Fruit fly (Drosophila melanogaster) whole organism, embryonic: ENCODE measurements around the gene asun.

Source experiments
- Adf1 ChIP-seq: fragments of 200-800 bp; sonication (Bioruptor generic); IDR thresholded peaks from 2 replicates; pipeline ENCODE4 v1.3.6; 2022; ENCODE audit warnings: missing biosample characterization, missing genetic modification characterization
- Antp ChIP-seq: fragments of 200-800 bp; sonication (Bioruptor generic); optimal IDR thresholded peaks from 3 replicates; lab custom pipeline; 2016; ENCODE audit warnings: missing biosample characterization, missing genetic modification characterization
- B-H2 ChIP-seq: fragments of 200-800 bp; sonication (Bioruptor generic); optimal IDR thresholded peaks from 2 replicates; lab custom pipeline; 2018; ENCODE audit warnings: missing biosample characterization, mild to moderate bottlenecking, missing genetic modification characterization
- Blimp-1 ChIP-seq: fragments of 200-800 bp; sonication (Bioruptor generic); optimal IDR thresholded peaks from 3 replicates; lab custom pipeline; 2018; ENCODE audit warnings: missing biosample characterization, missing genetic modification characterization, mild to moderate bottlenecking, moderate library complexity, missing genetic modification reagents
- CG10274 ChIP-seq: fragments of 200-800 bp; sonication (Bioruptor generic); optimal IDR thresholded peaks from 3 replicates; lab custom pipeline; 2017; ENCODE audit warnings: missing biosample characterization, mild to moderate bottlenecking, missing genetic modification characterization
- CG17359 ChIP-seq: fragments of 200-800 bp; sonication (Bioruptor generic); optimal IDR thresholded peaks from 3 replicates; lab custom pipeline; 2018; ENCODE audit warnings: missing biosample characterization, mild to moderate bottlenecking, missing genetic modification characterization, moderate library complexity
- CG1792 ChIP-seq: fragments of 200-800 bp; sonication (Bioruptor generic); optimal IDR thresholded peaks from 2 replicates; lab custom pipeline; 2016; ENCODE audit warnings: missing biosample characterization, missing genetic modification characterization
- CG18011 ChIP-seq: fragments of 200-800 bp; sonication (Bioruptor generic); optimal IDR thresholded peaks from 2 replicates; lab custom pipeline; 2017; ENCODE audit warnings: missing biosample characterization, missing genetic modification characterization, mild to moderate bottlenecking, moderate library complexity, missing genotype
- CG18764 ChIP-seq: fragments of 200-800 bp; sonication (Bioruptor generic); optimal IDR thresholded peaks from 3 replicates; lab custom pipeline; 2016; ENCODE audit warnings: missing biosample characterization, missing genetic modification characterization
- CG31365 ChIP-seq: fragments of 200-800 bp; sonication (Bioruptor generic); optimal IDR thresholded peaks from 2 replicates; lab custom pipeline; 2018; ENCODE audit warnings: missing biosample characterization, mild to moderate bottlenecking, missing genetic modification characterization
- CG31441 ChIP-seq: fragments of 200-800 bp; sonication (Bioruptor generic); IDR thresholded peaks from 2 replicates; pipeline ENCODE4 v1.3.6; 2022; ENCODE audit warnings: missing biosample characterization, missing genetic modification characterization
- CG4617 ChIP-seq: fragments of 200-800 bp; sonication (Bioruptor generic); optimal IDR thresholded peaks from 3 replicates; lab custom pipeline; 2016; ENCODE audit warnings: missing biosample characterization, missing genetic modification characterization, borderline replicate concordance
- CG4707 ChIP-seq: fragments of 200-800 bp; sonication (Bioruptor generic); optimal IDR thresholded peaks from 2 replicates; lab custom pipeline; 2018; ENCODE audit warnings: missing biosample characterization, mild to moderate bottlenecking, missing genetic modification characterization, moderate library complexity
- CG4820 ChIP-seq: fragments of 200-800 bp; sonication (Bioruptor generic); optimal IDR thresholded peaks from 3 replicates; lab custom pipeline; 2016; ENCODE audit warnings: missing biosample characterization, missing genetic modification characterization
- CG6254 ChIP-seq: fragments of 200-800 bp; sonication (Bioruptor generic); optimal IDR thresholded peaks from 3 replicates; lab custom pipeline; 2017; ENCODE audit warnings: mild to moderate bottlenecking, missing biosample characterization, missing genetic modification reagents, missing genetic modification characterization
- CG6791 ChIP-seq: fragments of 200-800 bp; sonication (Bioruptor generic); IDR thresholded peaks from 3 replicates; pipeline ENCODE4 v1.3.6; 2022; ENCODE audit warnings: missing biosample characterization, missing genetic modification characterization; ENCODE audit not compliant: partially characterized antibody
- CG6813 ChIP-seq: fragments of 200-800 bp; sonication (Bioruptor generic); optimal IDR thresholded peaks from 2 replicates; lab custom pipeline; 2017; ENCODE audit warnings: missing biosample characterization, missing genetic modification characterization, mild to moderate bottlenecking, moderate library complexity, missing genetic modification reagents
- CG8478 ChIP-seq: fragments of >200 bp; optimal IDR thresholded peaks from 2 replicates; lab custom pipeline; 2018
- CoRest ChIP-seq: fragments of 200-800 bp; sonication (Bioruptor generic); optimal IDR thresholded peaks from 3 replicates; lab custom pipeline; 2018; ENCODE audit warnings: missing biosample characterization, mild to moderate bottlenecking, missing genetic modification characterization, moderate library complexity
- Ets65A ChIP-seq: fragments of 200-800 bp; sonication (Bioruptor generic); peaks from one replicate; lab custom pipeline; 2016; ENCODE audit warnings: missing biosample characterization, missing genetic modification characterization
- Fer1 ChIP-seq: fragments of 200-800 bp; sonication (Bioruptor generic); optimal IDR thresholded peaks from 2 replicates; lab custom pipeline; 2017; ENCODE audit warnings: missing biosample characterization, mild to moderate bottlenecking, missing genetic modification characterization
- Hr3 ChIP-seq: fragments of 200-800 bp; sonication (Bioruptor generic); optimal IDR thresholded peaks from 3 replicates; lab custom pipeline; 2016; ENCODE audit warnings: missing biosample characterization, missing genetic modification characterization
- Hr39 ChIP-seq: fragments of >200 bp; optimal IDR thresholded peaks from 2 replicates; lab custom pipeline; 2017
- Jarid2 ChIP-seq: fragments of 200-800 bp; sonication (Bioruptor generic); optimal IDR thresholded peaks from 3 replicates; lab custom pipeline; 2017; ENCODE audit warnings: mild to moderate bottlenecking, missing biosample characterization, missing genetic modification reagents, missing genetic modification characterization
- Lhr ChIP-seq: fragments of 200-800 bp; sonication (Bioruptor generic); optimal IDR thresholded peaks from 3 replicates; lab custom pipeline; 2017; ENCODE audit warnings: mild to moderate bottlenecking, missing biosample characterization, missing genetic modification reagents, missing genetic modification characterization
- Med ChIP-seq: fragments of 200-800 bp; sonication (Bioruptor generic); peaks from one replicate; lab custom pipeline; 2016; ENCODE audit warnings: missing biosample characterization, missing genetic modification characterization, mild to moderate bottlenecking, inconsistent platforms, moderate library complexity
- Sox102F ChIP-seq: fragments of 200-800 bp; sonication (Bioruptor generic); optimal IDR thresholded peaks from 2 replicates; lab custom pipeline; 2018; ENCODE audit warnings: missing biosample characterization, mild to moderate bottlenecking, missing genetic modification characterization, moderate library complexity
- Ssrp ChIP-seq: fragments of 200-800 bp; sonication (Bioruptor generic); optimal IDR thresholded peaks from 2 replicates; lab custom pipeline; 2018; ENCODE audit warnings: missing biosample characterization, mild to moderate bottlenecking, missing genetic modification characterization, moderate library complexity
- Taf1 ChIP-seq: fragments of 200-800 bp; sonication (Bioruptor generic); IDR thresholded peaks from 2 replicates; pipeline ENCODE4 v1.3.6; 2022; ENCODE audit warnings: missing biosample characterization, missing genetic modification characterization
- amos ChIP-seq: fragments of 200-800 bp; sonication (Bioruptor generic); IDR thresholded peaks from 2 replicates; pipeline ENCODE4 v1.3.6; 2022; ENCODE audit warnings: missing biosample characterization, missing genetic modification characterization; ENCODE audit not compliant: partially characterized antibody
- bab2 ChIP-seq: fragments of 200-800 bp; sonication (Bioruptor generic); optimal IDR thresholded peaks from 2 replicates; lab custom pipeline; 2016; ENCODE audit warnings: missing biosample characterization, missing genetic modification characterization
- br ChIP-seq: fragments of >200 bp; optimal IDR thresholded peaks from 2 replicates; lab custom pipeline; 2017
- chinmo ChIP-seq: fragments of 200-800 bp; sonication (Bioruptor generic); IDR thresholded peaks from 4 replicates; pipeline ENCODE4 v1.3.6; 2022; ENCODE audit warnings: missing biosample characterization, missing genetic modification characterization; ENCODE audit not compliant: partially characterized antibody
- crol ChIP-seq: fragments of 200-800 bp; sonication (Bioruptor generic); IDR thresholded peaks from 2 replicates; pipeline ENCODE4 v1.3.6; 2022; ENCODE audit warnings: missing biosample characterization, missing genetic modification characterization
- dmrt11E ChIP-seq: fragments of 200-800 bp; sonication (Bioruptor generic); optimal IDR thresholded peaks from 3 replicates; lab custom pipeline; 2018; ENCODE audit warnings: missing biosample characterization, mild to moderate bottlenecking, missing genetic modification characterization, moderate library complexity
- fu2 ChIP-seq: fragments of 200-800 bp; sonication (Bioruptor generic); optimal IDR thresholded peaks from 2 replicates; lab custom pipeline; 2016; ENCODE audit warnings: missing biosample characterization, missing genetic modification characterization
- jing ChIP-seq: fragments of 200-800 bp; sonication (Bioruptor generic); optimal IDR thresholded peaks from 2 replicates; lab custom pipeline; 2018; ENCODE audit warnings: missing biosample characterization, mild to moderate bottlenecking, missing genetic modification characterization
- lab ChIP-seq: fragments of 200-800 bp; sonication (Bioruptor generic); optimal IDR thresholded peaks from 3 replicates; lab custom pipeline; 2017; ENCODE audit warnings: missing biosample characterization, missing genetic modification characterization, mild to moderate bottlenecking, moderate library complexity, missing genetic modification reagents
- nerfin-1 ChIP-seq: fragments of 200-800 bp; sonication (Bioruptor generic); optimal IDR thresholded peaks from 3 replicates; lab custom pipeline; 2019; ENCODE audit warnings: missing biosample characterization, mild to moderate bottlenecking, missing genetic modification characterization, moderate library complexity
- nerfin-2 ChIP-seq: fragments of 200-800 bp; sonication (Bioruptor generic); IDR thresholded peaks from 2 replicates; pipeline ENCODE4 v1.3.6; 2022; ENCODE audit warnings: missing biosample characterization, missing genetic modification characterization; ENCODE audit not compliant: partially characterized antibody
- seq ChIP-seq: fragments of 200-800 bp; sonication (Bioruptor generic); IDR thresholded peaks from 2 replicates; pipeline ENCODE4 v1.3.6; 2022; ENCODE audit warnings: missing biosample characterization, missing genetic modification characterization
- shn ChIP-seq: fragments of 200-800 bp; sonication (Bioruptor generic); optimal IDR thresholded peaks from 3 replicates; lab custom pipeline; 2016; ENCODE audit warnings: missing biosample characterization, missing genetic modification characterization
- tio ChIP-seq: fragments of 200-800 bp; sonication (Bioruptor generic); optimal IDR thresholded peaks from 2 replicates; lab custom pipeline; 2017; ENCODE audit warnings: missing biosample characterization, missing genetic modification characterization, inconsistent platforms
- trem ChIP-seq: fragments of 200-800 bp; optimal IDR thresholded peaks from 3 replicates; lab custom pipeline; 2019; ENCODE audit warnings: missing biosample characterization, mild to moderate bottlenecking, missing genetic modification characterization, moderate library complexity
- wdn ChIP-seq: fragments of 200-800 bp; sonication (Bioruptor generic); IDR thresholded peaks from 2 replicates; pipeline ENCODE4 v1.3.6; 2022; ENCODE audit warnings: missing biosample characterization, missing genetic modification characterization
- wor ChIP-seq: fragments of 200-800 bp; sonication (Bioruptor generic); IDR thresholded peaks from 2 replicates; pipeline ENCODE4 v1.3.6; 2022; ENCODE audit warnings: missing biosample characterization, missing genetic modification characterization
- zen ChIP-seq: fragments of 200-800 bp; sonication (Bioruptor generic); optimal IDR thresholded peaks from 3 replicates; lab custom pipeline; 2018; ENCODE audit warnings: missing biosample characterization, mild to moderate bottlenecking, missing genetic modification characterization, moderate library complexity

The asun gene

DNA sequence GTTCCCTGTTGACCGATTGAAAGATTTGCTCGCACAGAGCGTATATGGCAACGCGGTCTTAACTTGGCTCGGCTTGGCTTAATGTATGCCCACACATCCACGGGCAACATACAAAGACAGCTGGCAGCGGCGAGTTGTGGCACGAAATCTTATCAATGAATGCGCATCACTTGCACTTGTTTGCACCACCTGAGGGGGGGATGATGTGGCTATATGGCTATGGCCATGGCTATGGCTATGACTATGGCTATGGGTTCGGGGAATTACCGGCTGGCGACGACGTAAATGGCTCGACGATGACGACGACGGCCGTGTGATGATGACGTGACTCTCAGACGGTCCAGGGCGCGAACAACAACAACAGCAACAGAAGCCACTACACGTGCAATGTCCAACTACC lies 17.0 kb upstream of the asun start:
- TF ChIP-seq Ets65A = peak; percentile 2
- TF ChIP-seq zen = peak; percentile 21
- TF ChIP-seq CG31365 (tag; lab: Kevin White, UChicago) = no peak
- TF ChIP-seq chinmo (GFP tag; lab: Robert Waterston, UW) = 0 out of 4 replicates have a peak, but pooled peaks have one; percentile 59
- no peak for TF ChIP-seq fu2 (GFP tag; lab: Kevin White, UChicago)
- peak; percentile 52 for TF ChIP-seq Med (GFP tag; lab: Kevin White, UChicago)
- TF ChIP-seq crol (GFP tag; lab: Robert Waterston, UW) = 0 out of 2 replicates have a peak, but pooled peaks have one; percentile 12
- peak; percentile 50 for TF ChIP-seq CG8478 (lab: Kevin White, UChicago)
- TF ChIP-seq tio (GFP tag; lab: Kevin White, UChicago) = no peak
- TF ChIP-seq Blimp-1 (GFP tag; lab: Kevin White, UChicago) = peak; percentile 51

dm6 chr3R:16247609-16248499 lies 16.2 kb upstream of the asun start:
- TF ChIP-seq nerfin-1 (tag; lab: Kevin White, UChicago) (peak; percentile 71), dmrt11E (tag; lab: Kevin White, UChicago) (peak; percentile 36), CG10274 (peak; percentile 79), shn (no peak), CG6254 (GFP tag; lab: Kevin White, UChicago) (peak; percentile 64), CG6791 (GFP tag; lab: Robert Waterston, UW) (no peak), Adf1 (peak; percentile 5; the same call in 1 of the 2 replicates), Antp (GFP tag; lab: Kevin White, UChicago) (peak; percentile 85), CG18011 (GFP tag; lab: Kevin White, UChicago) (peak; percentile 21), B-H2 (GFP tag; lab: Kevin White, UChicago) (peak; percentile 65), CG4617 (no peak), Ssrp (peak; percentile 48), Hr3 (peak; percentile 44), CG17359 (tag; lab: Kevin White, UChicago) (peak; percentile 94), wdn (GFP tag; lab: Robert Waterston, UW) (no peak), Blimp-1 (GFP tag; lab: Kevin White, UChicago) (peak; percentile 82), Jarid2 (GFP tag; lab: Kevin White, UChicago) (peak; percentile 56), jing (GFP tag; lab: Kevin White, UChicago) (peak; percentile 17), CG1792 (GFP tag; lab: Kevin White, UChicago) (peak; percentile 88), seq (peak; percentile 47), bab2 (no peak), CG4820 (peak; percentile 90), CoRest (tag; lab: Kevin White, UChicago) (peak; percentile 80), trem (tag; lab: Kevin White, UChicago) (peak; percentile 64), Taf1 (GFP tag; lab: Robert Waterston, UW) (peak; percentile 75), CG18764 (GFP tag; lab: Kevin White, UChicago) (peak; percentile 74), CG6813 (GFP tag; lab: Kevin White, UChicago) (peak; percentile 67), lab (GFP tag; lab: Kevin White, UChicago) (peak; percentile 98), CG4707 (GFP tag; lab: Kevin White, UChicago) (peak; percentile 35), Sox102F (GFP tag; lab: Kevin White, UChicago) (peak; percentile 68), CG31441 (peak; percentile 81), Fer1 (GFP tag; lab: Kevin White, UChicago) (peak; percentile 97), amos (no peak), Lhr (GFP tag; lab: Kevin White, UChicago) (no peak), Hr39 (lab: Kevin White, UChicago) (no peak), CG8478 (lab: Kevin White, UChicago) (no peak), nerfin-2 (GFP tag; lab: Robert Waterston, UW) (no peak), br (no peak), wor (GFP tag; lab: Robert Waterston, UW) (peak; percentile 41; the same call in 1 of the 2 replicates)
